Fruit fly (Drosophila melanogaster) whole organism, prepupa: ENCODE measurements around the gene Sol1.

ENCODE experiments used
- CG31627 ChIP-seq: fragments of 200-800 bp; sonication (Bioruptor generic); optimal IDR thresholded peaks from 3 replicates; lab custom pipeline; 2016; ENCODE audit warnings: missing biosample characterization, missing genetic modification characterization
- fkh ChIP-seq: fragments of 200-800 bp; sonication (Bioruptor generic); optimal IDR thresholded peaks from 3 replicates; lab custom pipeline; 2017; ENCODE audit warnings: missing biosample characterization, mild to moderate bottlenecking, missing genetic modification characterization, moderate library complexity
- vri ChIP-seq: fragments of 200-800 bp; sonication (Bioruptor generic); optimal IDR thresholded peaks from 3 replicates; lab custom pipeline; 2016; ENCODE audit warnings: missing biosample characterization, mild to moderate bottlenecking, missing genetic modification characterization

DNA sequence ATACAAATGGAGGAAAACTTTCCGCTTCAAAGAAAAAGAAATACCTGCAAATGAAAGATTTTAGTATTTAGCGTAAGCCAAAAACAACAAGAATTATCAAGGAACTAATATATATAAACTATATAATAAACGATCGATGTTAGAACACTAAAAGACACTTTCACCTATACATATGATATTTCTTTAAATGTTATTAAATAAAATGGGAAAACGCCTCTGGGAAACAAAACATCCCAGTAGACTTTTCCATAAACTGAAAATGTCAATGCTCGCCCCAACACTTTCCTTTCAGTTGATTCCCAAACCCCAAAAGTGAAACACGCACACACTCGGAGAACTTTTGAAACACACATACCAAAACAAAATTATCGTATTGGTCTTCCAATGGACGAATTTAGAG is 61.3 kb downstream of the Sol1 start, which contains the start of gene vrs:
- TF ChIP-seq vri (GFP tag; lab: Kevin White, UChicago) (no peak), CG31627 (GFP tag; lab: Kevin White, UChicago) (no peak), fkh (GFP tag; lab: Kevin White, UChicago) (no peak)
